Worm (Caenorhabditis elegans): ENCODE results near the gene dhs-6.

- TF ChIP-seq nhr-28 (tag; optimal IDR thresholded peaks at IDR 0.05) (no peak), unc-62 (GFP tag; optimal IDR thresholded peaks at IDR 0.05 in 1 of 2) (no peak), unc-62 (tag; optimal IDR thresholded peaks at IDR 0.05) (no peak), lin-13 (GFP tag; optimal IDR thresholded peaks at IDR 0.05) (no peak), madf-9 (GFP tag; conservative IDR thresholded peaks at IDR 0.05) (no peak), Y5F2A.4 (GFP tag; optimal IDR thresholded peaks at IDR 0.05) (no peak), aly-2 (tag; optimal IDR thresholded peaks at IDR 0.05) (no peak), nhr-25 (tag; optimal IDR thresholded peaks at IDR 0.05; ENCODE audit: borderline replicate concordance, insufficient read depth) (no peak), skn-1 (tag; optimal IDR thresholded peaks at IDR 0.05) (no peak), snpc-4 (tag; optimal IDR thresholded peaks at IDR 0.05) (no peak), T20F7.1 (GFP tag; optimal IDR thresholded peaks at IDR 0.05) (no peak), Y105C5A.15 (GFP tag; IDR thresholded peaks at IDR 0.05) (no peak)
These were observed 15.9 kb downstream of the dhs-6 start, which contains the start of gene C17G10.6 for ce11 chrII:5603194-5603593.
